Worm (Caenorhabditis elegans): ENCODE measurements around the gene F59B1.10.

- TF ChIP-seq flt-1 (GFP tag; IDR thresholded peaks at IDR 0.05), result no peak
- no peak for TF ChIP-seq hmbx-1 (tag; optimal IDR thresholded peaks at IDR 0.05)
- no peak for TF ChIP-seq ama-1 (optimal IDR thresholded peaks at IDR 0.05)
- no peak for TF ChIP-seq hmg-4 (GFP tag; optimal IDR thresholded peaks at IDR 0.05)
These were observed 13.3 kb downstream of the F59B1.10 start for ce11 chrV:3634293-3635016.
